Fruit fly (Drosophila melanogaster) S2 (cell line): ENCODE results near the gene msd1.

Experiments
- CG8478 ChIP-seq: fragments of >200 bp; optimal IDR thresholded peaks from 2 replicates; lab custom pipeline; 2018
- CTCF ChIP-seq, 2 experiments: fragments of >200 bp; optimal IDR thresholded peaks; 2 replicates each; lab custom pipeline; 2018

The msd1 gene

dm6 chr3L:1374438-1375133 is 43.0 kb downstream of the msd1 start:
- no peak for TF ChIP-seq CG8478
- TF ChIP-seq CTCF (optimal IDR thresholded peaks at IDR 0.05; lab: Kevin White, UChicago): no peak

- TF ChIP-seq CG8478 (no peak), CTCF (optimal IDR thresholded peaks at IDR 0.05; lab: Kevin White, UChicago) (no peak)
Observed at dm6 chr3L:1376014-1376745, 44.6 kb downstream of the msd1 start.

- TF ChIP-seq CTCF (optimal IDR thresholded peaks at IDR 0.05; lab: Kevin White, UChicago) (no peak), CG8478 (no peak)
Observed at dm6 chr3L:1378098-1378645, 46.6 kb downstream of the msd1 start.

dm6 chr3L:1378862-1379543 is 47.5 kb downstream of the msd1 start:
- TF ChIP-seq CG8478 (no peak), CTCF (optimal IDR thresholded peaks at IDR 0.05; lab: Kevin White, UChicago) (no peak)

- TF ChIP-seq CTCF (optimal IDR thresholded peaks at IDR 0.05; lab: Kevin White, UChicago) (no peak), CG8478 (no peak)
Observed at dm6 chr3L:1379741-1380465, 48.4 kb downstream of the msd1 start.

- no peak for TF ChIP-seq CG8478
- TF ChIP-seq CTCF (optimal IDR thresholded peaks at IDR 0.05; lab: Kevin White, UChicago): no peak
Observed at dm6 chr3L:1380959-1381358, 49.4 kb downstream of the msd1 start.
